Worm (Caenorhabditis elegans): Measurements from ENCODE around the gene fbxl-1.

DNA sequence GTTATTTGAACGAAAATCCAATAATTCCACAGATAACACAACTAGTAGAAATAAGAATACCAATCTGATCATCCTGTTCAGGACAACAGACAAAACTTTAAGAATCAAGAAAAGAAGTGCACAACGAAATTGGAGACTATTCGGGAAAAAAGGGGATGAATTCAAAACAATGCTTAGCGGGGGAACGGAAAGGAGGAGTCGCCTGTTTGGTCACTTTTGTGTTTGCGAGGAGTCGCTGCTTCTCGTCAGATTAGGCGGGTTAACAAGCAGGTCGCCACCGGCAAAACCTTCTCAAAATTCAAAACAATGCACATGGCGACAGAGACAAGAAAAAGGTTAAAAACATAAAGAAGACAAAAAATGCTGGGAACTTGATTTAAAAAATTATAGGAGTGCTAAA, 17.9 kb upstream of the fbxl-1 start, which contains the start of gene C30A5.10:
- no peak for TF ChIP-seq pqm-1 (tag; optimal IDR thresholded peaks at IDR 0.05)
- no peak for TF ChIP-seq egl-5 (tag; optimal IDR thresholded peaks at IDR 0.05)
- TF ChIP-seq pha-4 (tag; optimal IDR thresholded peaks at IDR 0.05), result no peak
- no peak for TF ChIP-seq aly-2 (tag; optimal IDR thresholded peaks at IDR 0.05)
- TF ChIP-seq zag-1 (tag; optimal IDR thresholded peaks at IDR 0.05), result no peak
- no peak for TF ChIP-seq jun-1 (tag; optimal IDR thresholded peaks at IDR 0.05)
- no peak for TF ChIP-seq lin-15B (tag; optimal IDR thresholded peaks at IDR 0.05)
- TF ChIP-seq ceh-16 (tag; optimal IDR thresholded peaks at IDR 0.05), result no peak
- no peak for TF ChIP-seq mdl-1 (tag; optimal IDR thresholded peaks at IDR 0.05)

Data from whole organism, L3 larva.